Worm (Caenorhabditis elegans) whole organism, midembryonic: ENCODE measurements around the gene T25D1.1.

ENCODE experiments used
- cog-1 ChIP-seq: sonication (generic microtip); optimal IDR thresholded peaks from 2 replicates; lab custom pipeline; 2016; ENCODE audit warnings: missing genetic modification characterization, missing compliant biosample characterization
- flt-1 ChIP-seq: fragments of 200-800 bp; sonication (Bioruptor generic); IDR thresholded peaks from 2 replicates; pipeline ENCODE4 v1.3.6; 2022; ENCODE audit warnings: missing genetic modification characterization, missing compliant biosample characterization
- med-1 ChIP-seq: sonication (generic microtip); optimal IDR thresholded peaks from 2 replicates; lab custom pipeline; 2017; ENCODE audit warnings: missing genetic modification characterization, mild to moderate bottlenecking, missing compliant biosample characterization, antibody characterized with exemption, missing genetic modification reagents; ENCODE audit not compliant: insufficient read depth
- tab-1 ChIP-seq: fragments of 200-800 bp; sonication (Bioruptor generic); IDR thresholded peaks from 2 replicates; pipeline ENCODE4 v1.3.6; 2022; ENCODE audit warnings: missing genetic modification characterization, missing compliant biosample characterization
- ztf-23 ChIP-seq: fragments of 200-800 bp; sonication (Bioruptor generic); IDR thresholded peaks from 2 replicates; pipeline ENCODE4 v1.3.6; 2022; ENCODE audit warnings: missing genetic modification reagents, missing genetic modification characterization, missing compliant biosample characterization

ce11 chrX:16533860-16534259 is 14.2 kb downstream of the T25D1.1 start:
- TF ChIP-seq flt-1 (GFP tag; lab: Robert Waterston, UW) (no peak), cog-1 (no peak), med-1 (GFP tag; lab: Kevin White, UChicago) (no peak), ztf-23 (GFP tag; lab: Robert Waterston, UW) (no peak), tab-1 (GFP tag; lab: Robert Waterston, UW) (no peak)
